Worm (Caenorhabditis elegans): ENCODE measurements around the gene W02B12.1.

DNA sequence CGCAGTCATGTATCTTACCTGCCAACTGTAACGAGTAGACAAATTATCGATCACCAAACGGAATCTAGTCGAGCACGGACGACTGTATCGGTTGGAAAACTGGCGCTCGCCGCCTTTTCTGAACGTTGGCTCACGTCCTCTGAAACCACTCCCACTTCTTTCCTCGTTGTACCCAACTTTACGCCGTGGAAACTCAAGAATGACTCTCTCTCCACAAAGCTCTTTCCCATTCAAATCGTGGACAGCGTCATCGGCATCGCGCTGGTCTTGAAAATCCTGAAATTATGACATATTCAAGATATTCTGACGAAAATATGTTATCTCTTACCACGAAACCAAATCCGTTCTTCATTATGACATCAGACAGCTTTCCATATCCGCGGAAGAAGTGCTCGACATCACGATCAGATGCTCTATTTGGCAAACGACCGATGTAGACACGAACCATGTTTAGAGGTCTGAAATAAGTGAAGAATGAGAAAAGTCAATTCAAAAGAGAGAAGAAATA is 3.7 kb downstream of the W02B12.1 start, which contains the start of gene rsp-2:
- TF ChIP-seq lim-6 (tag; optimal IDR thresholded peaks at IDR 0.05): no peak
- no peak for TF ChIP-seq pha-4 (tag; optimal IDR thresholded peaks at IDR 0.05)
